Worm (Caenorhabditis elegans): ENCODE results near the gene ragc-1.

ragc-1 gene

DNA sequence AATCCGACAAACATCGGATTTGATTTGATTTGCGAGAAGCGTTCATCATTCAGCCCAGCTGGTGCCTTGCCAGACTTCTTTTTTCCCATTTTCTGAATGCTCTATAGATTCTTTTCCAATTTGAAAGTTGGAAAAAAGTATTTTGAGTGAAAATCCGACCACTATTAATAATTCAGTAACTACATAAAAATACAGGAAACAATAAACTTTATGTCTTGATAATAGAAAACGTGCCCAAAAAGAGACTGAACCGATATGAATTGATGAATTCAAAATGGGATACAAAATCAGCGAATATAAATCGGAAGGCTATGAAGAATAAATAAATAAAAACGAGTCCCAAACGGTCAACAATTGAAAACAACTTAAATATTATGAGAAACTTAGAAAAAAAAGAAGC lies 27.0 kb upstream of the ragc-1 start, which contains the start of gene F58B3.4:
TSS of gene F58B3.4 (minus strand) at position 101 of the 400 bp plus-strand sequence.
- TF ChIP-seq gmeb-2 (tag; optimal IDR thresholded peaks at IDR 0.05) (no peak), hlh-30 (tag; optimal IDR thresholded peaks at IDR 0.05; ENCODE audit: insufficient read depth) (no peak), ceh-31 (tag; optimal IDR thresholded peaks at IDR 0.05) (no peak), ceh-14 (tag; optimal IDR thresholded peaks at IDR 0.05) (no peak), pax-1 (tag; optimal IDR thresholded peaks at IDR 0.05) (no peak), ref-2 (tag; optimal IDR thresholded peaks at IDR 0.05) (no peak), ceh-18 (tag; optimal IDR thresholded peaks at IDR 0.05) (no peak), sox-4 (tag; optimal IDR thresholded peaks at IDR 0.05) (no peak), npax-4 (tag; optimal IDR thresholded peaks at IDR 0.05) (no peak), lin-11 (tag; optimal IDR thresholded peaks at IDR 0.05) (no peak), T23F11.4 (GFP tag; optimal IDR thresholded peaks at IDR 0.05) (no peak), elt-2 (tag; optimal IDR thresholded peaks at IDR 0.05) (no peak), tbx-7 (tag; optimal IDR thresholded peaks at IDR 0.05) (no peak), ceh-45 (GFP tag; IDR thresholded peaks at IDR 0.05) (no peak)

DNA sequence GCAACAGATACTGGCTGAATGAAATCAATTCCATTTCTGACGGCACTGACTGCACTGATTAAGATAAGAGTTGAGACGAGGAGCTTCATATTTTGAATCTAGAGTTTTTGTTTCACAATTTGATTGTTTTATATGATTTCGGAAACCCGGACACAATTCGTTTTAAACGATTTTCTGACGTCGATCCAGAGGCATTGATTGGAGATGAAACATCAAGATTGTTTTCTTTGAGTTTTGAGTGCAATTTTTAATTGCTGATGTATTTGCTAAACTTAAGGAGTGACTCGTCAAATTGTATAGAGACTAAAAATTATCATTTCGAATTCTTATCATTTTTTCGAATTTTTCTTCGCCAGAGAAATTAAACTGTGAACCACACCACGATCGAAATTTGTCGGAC lies 23.1 kb upstream of the ragc-1 start, which contains the start of gene lys-6:
TSS of gene lys-6 (minus strand) at position 101 of the 400 bp plus-strand sequence.
- TF ChIP-seq mec-3 (tag; optimal IDR thresholded peaks at IDR 0.05; ENCODE audit: borderline replicate concordance) (no peak), nfya-1 (tag; optimal IDR thresholded peaks at IDR 0.05) (no peak), elt-4 (tag; optimal IDR thresholded peaks at IDR 0.05) (no peak), pqm-1 (tag; optimal IDR thresholded peaks at IDR 0.05) (no peak), hlh-6 (tag; optimal IDR thresholded peaks at IDR 0.05) (no peak), ceh-6 (GFP tag; optimal IDR thresholded peaks at IDR 0.05) (no peak), ceh-18 (tag; optimal IDR thresholded peaks at IDR 0.05) (no peak), ets-4 (tag; optimal IDR thresholded peaks at IDR 0.05) (no peak), sox-4 (tag; optimal IDR thresholded peaks at IDR 0.05) (no peak), ceh-22 (tag; optimal IDR thresholded peaks at IDR 0.05) (no peak), pha-4 (tag; optimal IDR thresholded peaks at IDR 0.05) (no peak), ahr-1 (tag; optimal IDR thresholded peaks at IDR 0.05) (no peak), ref-2 (tag; optimal IDR thresholded peaks at IDR 0.05) (no peak), zip-5 (tag; optimal IDR thresholded peaks at IDR 0.05) (no peak), pha-2 (tag; optimal IDR thresholded peaks at IDR 0.05) (no peak), lin-11 (tag; optimal IDR thresholded peaks at IDR 0.05) (no peak), K09A11.1 (tag; optimal IDR thresholded peaks at IDR 0.05; ENCODE audit: insufficient read depth) (no peak), ceh-19 (GFP tag; optimal IDR thresholded peaks at IDR 0.05) (no peak)

DNA sequence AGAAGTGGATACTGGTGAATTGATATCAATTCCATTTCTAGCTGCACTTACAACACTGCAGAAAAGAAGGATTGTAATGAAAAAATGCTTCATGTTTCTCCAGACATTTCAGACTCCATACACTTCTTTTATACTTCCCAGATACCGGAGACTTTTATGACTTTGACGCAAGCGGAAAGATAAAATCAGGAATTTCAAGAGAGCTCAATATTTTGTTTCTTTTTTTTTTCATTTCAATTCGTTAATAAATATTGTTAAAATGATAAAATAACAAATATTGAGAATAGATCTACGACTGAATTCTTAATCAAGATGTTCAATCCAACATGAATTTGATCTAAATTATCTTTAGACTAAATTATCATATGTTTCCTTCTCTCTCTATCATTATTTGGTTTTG lies 20.7 kb upstream of the ragc-1 start, which contains the start of gene lys-5:
TSS of gene lys-5 (minus strand) at position 101 of the 400 bp plus-strand sequence.
- TF ChIP-seq fkh-6 (tag; optimal IDR thresholded peaks at IDR 0.05) (no peak), dmd-4 (tag; optimal IDR thresholded peaks at IDR 0.05; ENCODE audit: borderline replicate concordance) (no peak), che-1 (tag; optimal IDR thresholded peaks at IDR 0.05) (no peak), ama-1 (optimal IDR thresholded peaks at IDR 0.05) (no peak), ets-4 (tag; optimal IDR thresholded peaks at IDR 0.05) (no peak), sdc-2 (tag; optimal IDR thresholded peaks at IDR 0.05) (no peak), unc-86 (tag; optimal IDR thresholded peaks at IDR 0.05) (no peak), unc-3 (GFP tag; conservative IDR thresholded peaks at IDR 0.05) (no peak), unc-3 (tag; optimal IDR thresholded peaks at IDR 0.05) (no peak), ref-2 (tag; optimal IDR thresholded peaks at IDR 0.05) (no peak)

DNA sequence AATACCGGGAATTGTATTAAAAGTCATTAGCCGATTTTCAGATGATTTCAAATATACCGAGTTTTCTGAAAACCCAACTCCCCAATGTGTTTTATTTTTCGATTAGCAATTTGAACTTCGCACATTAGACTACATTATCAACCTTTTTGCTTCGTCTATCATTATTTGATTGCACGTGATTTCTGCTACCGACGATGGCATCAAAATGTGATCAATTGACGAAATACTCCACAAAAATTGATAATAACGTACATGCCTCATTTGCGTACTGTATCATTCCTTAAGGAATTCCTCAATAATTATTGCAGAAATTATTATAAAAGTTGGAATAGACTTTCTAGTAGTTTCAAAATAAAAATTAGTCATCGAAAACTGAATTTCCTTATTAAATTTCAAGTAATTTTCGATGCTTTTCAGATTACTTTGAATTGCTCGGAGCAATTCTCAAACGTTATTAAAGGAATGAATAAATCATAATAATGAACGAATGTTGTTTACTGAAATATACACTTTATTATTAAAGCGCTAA lies 19.1 kb upstream of the ragc-1 start:
- TF ChIP-seq sox-2 (GFP tag; IDR thresholded peaks at IDR 0.05): no peak
- no peak for TF ChIP-seq unc-86 (tag; optimal IDR thresholded peaks at IDR 0.05)
- no peak for TF ChIP-seq pqm-1 (tag; optimal IDR thresholded peaks at IDR 0.05)
- TF ChIP-seq T23F11.4 (GFP tag; optimal IDR thresholded peaks at IDR 0.05): no peak
- no peak for TF ChIP-seq pag-3 (tag; optimal IDR thresholded peaks at IDR 0.05; ENCODE audit: borderline replicate concordance)

Measured in whole organism, late embryonic.